Fruit fly (Drosophila melanogaster) whole organism, embryonic: ENCODE results near the gene Pif1B.

Experiments used
- Atf3 ChIP-seq: fragments of 200-800 bp; sonication (Bioruptor generic); optimal IDR thresholded peaks from 3 replicates; lab custom pipeline; 2016; ENCODE audit warnings: missing biosample characterization, missing genetic modification characterization
- CG11560 ChIP-seq: fragments of 200-800 bp; sonication (Bioruptor generic); IDR thresholded peaks from 3 replicates; pipeline ENCODE4 v1.3.6; 2022; ENCODE audit warnings: missing biosample characterization, missing genetic modification characterization
- CG12942 ChIP-seq: fragments of 200-800 bp; sonication (Bioruptor generic); optimal IDR thresholded peaks from 3 replicates; lab custom pipeline; 2016; ENCODE audit warnings: missing biosample characterization, missing genetic modification characterization
- CG14965 ChIP-seq: fragments of 200-800 bp; sonication (Bioruptor generic); optimal IDR thresholded peaks from 2 replicates; lab custom pipeline; 2016; ENCODE audit warnings: missing biosample characterization, missing genetic modification characterization, borderline replicate concordance
- CG16779 ChIP-seq: fragments of 200-800 bp; sonication (Bioruptor generic); IDR thresholded peaks from 2 replicates; pipeline ENCODE4 v1.3.6; 2022; ENCODE audit warnings: missing biosample characterization, missing genetic modification characterization
- CG3065 ChIP-seq: fragments of 200-800 bp; sonication (Bioruptor generic); optimal IDR thresholded peaks from 2 replicates; lab custom pipeline; 2016; ENCODE audit warnings: missing biosample characterization, missing genetic modification characterization
- CG31388 ChIP-seq: fragments of 200-800 bp; sonication (Bioruptor generic); optimal IDR thresholded peaks from 2 replicates; lab custom pipeline; 2016; ENCODE audit warnings: missing biosample characterization, missing genetic modification characterization
- CG3163 ChIP-seq: fragments of 200-800 bp; sonication (Bioruptor generic); optimal IDR thresholded peaks from 3 replicates; lab custom pipeline; 2016; ENCODE audit warnings: missing biosample characterization, missing genetic modification characterization
- CG33213 ChIP-seq: fragments of 200-800 bp; sonication (Bioruptor generic); optimal IDR thresholded peaks from 3 replicates; lab custom pipeline; 2016; ENCODE audit warnings: missing biosample characterization, missing genetic modification characterization
- CG34224 ChIP-seq: fragments of 200-800 bp; sonication (Bioruptor generic); IDR thresholded peaks from 3 replicates; pipeline ENCODE4 v1.3.6; 2022; ENCODE audit warnings: missing biosample characterization, missing genetic modification characterization; ENCODE audit not compliant: partially characterized antibody
- CG6654 ChIP-seq: fragments of 200-800 bp; sonication (Bioruptor generic); optimal IDR thresholded peaks from 2 replicates; lab custom pipeline; 2017; ENCODE audit warnings: missing biosample characterization, mild to moderate bottlenecking, missing genetic modification characterization
- CG8388 ChIP-seq: fragments of 200-800 bp; sonication (Bioruptor generic); optimal IDR thresholded peaks from 2 replicates; lab custom pipeline; 2019; ENCODE audit warnings: missing biosample characterization, mild to moderate bottlenecking, missing genetic modification characterization, moderate library complexity
- CG9609 ChIP-seq: fragments of 200-800 bp; sonication (Bioruptor generic); optimal IDR thresholded peaks from 3 replicates; lab custom pipeline; 2016; ENCODE audit warnings: missing biosample characterization, missing genetic modification characterization
- CkIIα-i1 ChIP-seq: fragments of 200-800 bp; sonication (Bioruptor generic); IDR thresholded peaks from 2 replicates; pipeline ENCODE4 v1.3.6; 2022; ENCODE audit warnings: missing biosample characterization, missing genetic modification characterization
- Dip3 ChIP-seq: fragments of 200-800 bp; sonication (Bioruptor generic); optimal IDR thresholded peaks from 3 replicates; lab custom pipeline; 2016; ENCODE audit warnings: missing biosample characterization, missing genetic modification characterization
- E2f1 ChIP-seq: fragments of 200-800 bp; sonication (Bioruptor generic); IDR thresholded peaks from 2 replicates; pipeline ENCODE4 v1.3.6; 2022; ENCODE audit warnings: missing biosample characterization, missing genetic modification characterization
- Gsc ChIP-seq: fragments of 200-800 bp; sonication (Bioruptor generic); IDR thresholded peaks from 2 replicates; pipeline ENCODE4 v1.3.6; 2022; ENCODE audit warnings: missing biosample characterization, missing genetic modification characterization
- HHEX ChIP-seq: fragments of 200-800 bp; sonication (Bioruptor generic); optimal IDR thresholded peaks from 3 replicates; lab custom pipeline; 2017; ENCODE audit warnings: missing biosample characterization, mild to moderate bottlenecking, missing genetic modification characterization, missing genetic modification reagents
- Hey ChIP-seq: fragments of 200-800 bp; sonication (Bioruptor generic); optimal IDR thresholded peaks from 3 replicates; lab custom pipeline; 2018; ENCODE audit warnings: missing biosample characterization, mild to moderate bottlenecking, missing genetic modification characterization
- Hr39 ChIP-seq: fragments of >200 bp; optimal IDR thresholded peaks from 2 replicates; lab custom pipeline; 2017
- Hr51 ChIP-seq, 2 experiments: fragments of 200-800 bp; sonication (Bioruptor generic); optimal IDR thresholded peaks; 2 replicates in 1 of 2; 3 replicates in 1 of 2; lab custom pipeline; 2016 to 2018; ENCODE audit warnings: missing biosample characterization in 2 of 2, missing genetic modification characterization in 2 of 2, mild to moderate bottlenecking in 1 of 2, moderate library complexity in 1 of 2
- Hsf ChIP-seq: fragments of 200-800 bp; sonication (Bioruptor generic); optimal IDR thresholded peaks from 3 replicates; lab custom pipeline; 2016; ENCODE audit warnings: missing biosample characterization, missing genetic modification characterization
- MTF-1 ChIP-seq: fragments of 200-800 bp; sonication (Bioruptor generic); optimal IDR thresholded peaks from 2 replicates; lab custom pipeline; 2018; ENCODE audit warnings: missing biosample characterization, mild to moderate bottlenecking, missing genetic modification characterization, borderline replicate concordance
- Neu2 ChIP-seq: fragments of 200-800 bp; sonication (Bioruptor generic); optimal IDR thresholded peaks from 3 replicates; lab custom pipeline; 2016; ENCODE audit warnings: missing biosample characterization, missing genetic modification characterization, borderline replicate concordance
- Optix ChIP-seq: fragments of 200-800 bp; sonication (Bioruptor generic); IDR thresholded peaks from 3 replicates; pipeline ENCODE4 v1.3.6; 2022; ENCODE audit warnings: missing biosample characterization, missing genetic modification characterization
- Rfx ChIP-seq: fragments of 200-800 bp; sonication (Bioruptor generic); IDR thresholded peaks from 2 replicates; pipeline ENCODE4 v1.3.6; 2022; ENCODE audit warnings: missing biosample characterization, missing genetic modification characterization
- Scr ChIP-seq: fragments of 200-800 bp; sonication (Bioruptor generic); IDR thresholded peaks from 2 replicates; pipeline ENCODE4 v1.3.6; 2022; ENCODE audit warnings: missing biosample characterization, missing genetic modification characterization; ENCODE audit not compliant: partially characterized antibody
- Six4 ChIP-seq: fragments of 200-800 bp; sonication (Bioruptor generic); optimal IDR thresholded peaks from 2 replicates; lab custom pipeline; 2016; ENCODE audit warnings: missing biosample characterization, missing genetic modification characterization
- Spps ChIP-seq: fragments of 200-800 bp; sonication (Bioruptor generic); optimal IDR thresholded peaks from 2 replicates; lab custom pipeline; 2018; ENCODE audit warnings: missing biosample characterization, mild to moderate bottlenecking, missing genetic modification characterization
- Stat92E ChIP-seq, 3 experiments: fragments of >200 bp in 2 of 3; fragments of 200-800 bp in 1 of 3; sonication (Bioruptor generic) in 1 of 3; optimal IDR thresholded peaks; 2 replicates each; lab custom pipeline; 2017 to 2019; ENCODE audit warnings: missing biosample characterization in 3 of 3, missing genetic modification characterization in 3 of 3, mild to moderate bottlenecking in 1 of 3, moderate library complexity in 1 of 3
- Xbp1 ChIP-seq: fragments of 200-800 bp; sonication (Bioruptor generic); optimal IDR thresholded peaks from 3 replicates; lab custom pipeline; 2016; ENCODE audit warnings: missing biosample characterization, mild to moderate bottlenecking, missing genetic modification characterization
- da ChIP-seq: fragments of 200-800 bp; sonication (Bioruptor generic); optimal IDR thresholded peaks from 2 replicates; lab custom pipeline; 2016; ENCODE audit warnings: missing biosample characterization, missing genetic modification characterization
- dysf ChIP-seq: fragments of 200-800 bp; sonication (Bioruptor generic); IDR thresholded peaks from 3 replicates; pipeline ENCODE4 v1.3.6; 2022; ENCODE audit warnings: missing biosample characterization, missing genetic modification characterization
- gsb-n ChIP-seq: fragments of 200-800 bp; sonication (Bioruptor generic); optimal IDR thresholded peaks from 3 replicates; lab custom pipeline; 2018; ENCODE audit warnings: missing biosample characterization, mild to moderate bottlenecking, missing genetic modification characterization
- her ChIP-seq: fragments of 200-800 bp; sonication (Bioruptor generic); optimal IDR thresholded peaks from 2 replicates; lab custom pipeline; 2016; ENCODE audit warnings: missing biosample characterization, missing genetic modification characterization
- jumu ChIP-seq: fragments of 200-800 bp; sonication (Bioruptor generic); optimal IDR thresholded peaks from 3 replicates; lab custom pipeline; 2016; ENCODE audit warnings: missing biosample characterization, missing genetic modification characterization
- ken ChIP-seq: fragments of 200-800 bp; sonication (Bioruptor generic); IDR thresholded peaks from 3 replicates; pipeline ENCODE4 v1.3.6; 2022; ENCODE audit warnings: missing biosample characterization, missing genetic modification characterization
- klu ChIP-seq: fragments of 200-800 bp; sonication (Bioruptor generic); IDR thresholded peaks from 2 replicates; pipeline ENCODE4 v1.3.6; 2022; ENCODE audit warnings: missing biosample characterization, missing genetic modification characterization
- luna ChIP-seq: fragments of 200-800 bp; sonication (Bioruptor generic); optimal IDR thresholded peaks from 2 replicates; lab custom pipeline; 2016; ENCODE audit warnings: missing biosample characterization, missing genetic modification characterization
- nerfin-1 ChIP-seq: fragments of 200-800 bp; sonication (Bioruptor generic); optimal IDR thresholded peaks from 3 replicates; lab custom pipeline; 2019; ENCODE audit warnings: missing biosample characterization, mild to moderate bottlenecking, missing genetic modification characterization, moderate library complexity
- nom ChIP-seq: fragments of 200-800 bp; sonication (Bioruptor generic); optimal IDR thresholded peaks from 2 replicates; lab custom pipeline; 2017; ENCODE audit warnings: missing biosample characterization, missing genetic modification characterization, mild to moderate bottlenecking, moderate library complexity, missing genetic modification reagents
- odd ChIP-seq: fragments of 200-800 bp; sonication (Bioruptor generic); optimal IDR thresholded peaks from 2 replicates; lab custom pipeline; 2017; ENCODE audit warnings: missing biosample characterization, mild to moderate bottlenecking, missing genetic modification characterization
- onecut ChIP-seq: fragments of 200-800 bp; sonication (Bioruptor generic); IDR thresholded peaks from 2 replicates; pipeline ENCODE4 v1.3.6; 2022; ENCODE audit warnings: missing biosample characterization, missing genetic modification characterization
- org-1 ChIP-seq: fragments of 200-800 bp; sonication (Bioruptor generic); optimal IDR thresholded peaks from 2 replicates; lab custom pipeline; 2017; ENCODE audit warnings: missing biosample characterization, missing genetic modification characterization
- pho ChIP-seq: fragments of 200-800 bp; sonication (Bioruptor generic); optimal IDR thresholded peaks from 2 replicates; lab custom pipeline; 2016; ENCODE audit warnings: missing biosample characterization, missing genetic modification characterization
- prd ChIP-seq, 3 experiments: fragments of >200 bp in 2 of 3; fragments of 200-800 bp in 1 of 3; sonication (Bioruptor generic) in 1 of 3; optimal IDR thresholded peaks in 2 of 3; IDR thresholded peaks in 1 of 3; 2 replicates in 2 of 3; 3 replicates in 1 of 3; pipeline versions ENCODE4 v1.3.6 to Lab custom; 2017 to 2022; ENCODE audit warnings: missing biosample characterization in 1 of 3, missing genetic modification characterization in 1 of 3
- sisA ChIP-seq: fragments of 200-800 bp; sonication (Bioruptor generic); IDR thresholded peaks from 2 replicates; pipeline ENCODE4 v1.3.6; 2022; ENCODE audit warnings: missing biosample characterization, missing genetic modification characterization
- tio ChIP-seq: fragments of 200-800 bp; sonication (Bioruptor generic); optimal IDR thresholded peaks from 2 replicates; lab custom pipeline; 2017; ENCODE audit warnings: missing biosample characterization, missing genetic modification characterization, inconsistent platforms
- usp ChIP-seq: fragments of >200 bp; optimal IDR thresholded peaks from 2 replicates; lab custom pipeline; 2017; ENCODE audit warnings: missing biosample characterization, missing genetic modification characterization

Pif1B gene

DNA sequence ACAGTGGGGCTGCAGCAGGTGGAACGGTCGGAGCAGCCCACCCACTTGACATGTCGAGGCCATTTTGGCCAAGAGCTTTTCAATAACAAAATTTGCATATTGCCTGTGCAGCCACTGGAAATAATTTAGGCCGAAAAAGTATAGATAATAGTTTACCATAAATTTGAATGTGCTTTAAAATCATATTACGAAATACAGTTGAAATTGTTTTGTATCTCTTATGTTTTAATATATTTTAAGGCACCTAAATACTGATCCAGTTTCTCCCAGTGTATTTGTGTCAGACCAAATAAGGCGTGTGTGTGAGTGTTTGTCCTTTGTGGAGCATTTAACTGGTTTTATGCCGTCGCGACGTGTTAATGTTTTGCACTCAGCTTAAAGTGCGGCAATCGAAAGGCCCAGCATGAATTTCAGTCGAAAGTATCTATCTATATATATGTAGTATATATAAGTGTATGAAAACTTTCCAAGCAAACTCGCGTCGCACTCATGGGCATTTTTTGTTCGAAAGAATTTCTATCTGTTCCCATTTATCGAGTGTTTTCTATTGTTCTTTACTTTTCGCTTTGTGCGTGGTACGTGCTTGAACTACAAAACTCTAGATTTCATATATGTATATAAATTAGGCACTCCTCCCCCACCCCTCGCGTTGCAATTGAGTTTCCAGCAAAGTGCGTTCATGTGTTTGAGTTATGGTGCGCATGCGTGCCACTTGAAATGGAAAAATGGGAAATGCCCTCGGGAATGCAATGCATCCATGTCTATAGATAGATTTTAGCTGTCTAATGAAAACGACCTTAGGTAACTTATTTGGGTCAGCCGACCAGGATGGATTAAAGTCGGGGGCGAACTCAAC, 48.6 kb upstream of the Pif1B start (continued):
- no peak for TF ChIP-seq Neu2
- no peak for TF ChIP-seq CG34224 (GFP tag; lab: Robert Waterston, UW)
- TF ChIP-seq CG16779 (GFP tag; lab: Robert Waterston, UW) = no peak
- TF ChIP-seq klu (GFP tag; lab: Robert Waterston, UW) = no peak
- no peak for TF ChIP-seq onecut
- TF ChIP-seq odd = no peak
- TF ChIP-seq luna = no peak
- no peak for TF ChIP-seq Optix
- peak; percentile 49 for TF ChIP-seq gsb-n (tag; lab: Kevin White, UChicago)
- TF ChIP-seq Rfx (GFP tag; lab: Robert Waterston, UW) = no peak
- TF ChIP-seq CkIIα-i1 (GFP tag; lab: Robert Waterston, UW) = no peak
- peak in 1 of 3 experiments; percentile 29 for TF ChIP-seq Stat92E (GFP tag; optimal IDR thresholded peaks at IDR 0.05; lab: Kevin White, UChicago)
- TF ChIP-seq pho (GFP tag; lab: Kevin White, UChicago) = no peak
- 0 out of 2 replicates have a peak, but pooled peaks have one; percentile 5 for TF ChIP-seq E2f1 (GFP tag; lab: Robert Waterston, UW)
- no peak for TF ChIP-seq CG14965
- TF ChIP-seq HHEX (GFP tag; lab: Kevin White, UChicago) = no peak
- no peak for TF ChIP-seq CG9609 (GFP tag; lab: Kevin White, UChicago)
- TF ChIP-seq CG11560 (tag; lab: Robert Waterston, UW) = no peak
- no peak for TF ChIP-seq CG33213 (GFP tag; lab: Kevin White, UChicago)
- no peak for TF ChIP-seq dysf (GFP tag; lab: Robert Waterston, UW)
- TF ChIP-seq CG31388 (GFP tag; lab: Kevin White, UChicago) = no peak
- TF ChIP-seq Hsf (GFP tag; lab: Kevin White, UChicago) = no peak
- TF ChIP-seq Six4 (GFP tag; lab: Kevin White, UChicago) = no peak
- TF ChIP-seq her (GFP tag; lab: Kevin White, UChicago) = no peak
- peak; percentile 2 for TF ChIP-seq Spps (tag; lab: Kevin White, UChicago)
- TF ChIP-seq ken (GFP tag; lab: Robert Waterston, UW) = no peak
- no peak for TF ChIP-seq Atf3
- TF ChIP-seq Dip3 (GFP tag; lab: Kevin White, UChicago) = no peak
- TF ChIP-seq usp (GFP tag; lab: Kevin White, UChicago) = no peak
- no peak for TF ChIP-seq Hr39 (lab: Kevin White, UChicago)
- peak; percentile 38 for TF ChIP-seq Xbp1 (GFP tag; lab: Kevin White, UChicago)
- no peak for TF ChIP-seq org-1 (GFP tag; lab: Kevin White, UChicago)
- TF ChIP-seq CG3163 = no peak
- TF ChIP-seq Scr (GFP tag; lab: Robert Waterston, UW) = no peak
- TF ChIP-seq jumu (GFP tag; lab: Kevin White, UChicago) = no peak
- no peak for TF ChIP-seq tio (GFP tag; lab: Kevin White, UChicago)
- no peak for TF ChIP-seq CG3065
- TF ChIP-seq CG12942 (GFP tag; lab: Kevin White, UChicago) = no peak
- TF ChIP-seq nom (GFP tag; lab: Kevin White, UChicago) = peak; percentile 12
- no peak for TF ChIP-seq CG6654 (GFP tag; lab: Kevin White, UChicago)
- no peak for TF ChIP-seq prd (optimal IDR thresholded peaks at IDR 0.05; lab: Kevin White, UChicago)
- TF ChIP-seq prd (GFP tag; IDR thresholded peaks at IDR 0.05; lab: Robert Waterston, UW) = peak; percentile 50; the same call in 2 of the 3 replicates
- TF ChIP-seq sisA (GFP tag; lab: Robert Waterston, UW) = no peak; the same call in 1 of the 2 replicates
- TF ChIP-seq MTF-1 (GFP tag; lab: Kevin White, UChicago) = no peak
- no peak for TF ChIP-seq da
- TF ChIP-seq CG8388 (GFP tag; lab: Kevin White, UChicago) = peak; percentile 56
- TF ChIP-seq Hey (tag; lab: Kevin White, UChicago) = no peak
- TF ChIP-seq Gsc (GFP tag; lab: Robert Waterston, UW) = no peak
- no peak for TF ChIP-seq nerfin-1 (tag; lab: Kevin White, UChicago)
- TF ChIP-seq Hr51 (GFP tag; optimal IDR thresholded peaks at IDR 0.05; lab: Kevin White, UChicago) = no peak
